Worm (Caenorhabditis elegans) whole organism, L4 larva: ENCODE results near the gene C40H5.2.

ENCODE experiments used
- dmd-9 ChIP-seq: fragments of 200-800 bp; sonication (Bioruptor generic); IDR thresholded peaks from 2 replicates; pipeline ENCODE4 v1.3.6; 2022; ENCODE audit warnings: missing genetic modification reagents, missing genetic modification characterization, missing compliant biosample characterization
- fos-1 ChIP-seq: fragments of 150-350 bp; optimal IDR thresholded peaks from 2 replicates; lab custom pipeline; 2014; ENCODE audit warnings: missing biosample characterization, missing genetic modification characterization
- mep-1 ChIP-seq: fragments of 150-350 bp; sonication (generic microtip); optimal IDR thresholded peaks from 3 replicates; lab custom pipeline; 2014; ENCODE audit warnings: missing biosample characterization, missing genetic modification characterization
- spr-3 ChIP-seq: fragments of 200-800 bp; sonication (Bioruptor generic); optimal IDR thresholded peaks from 2 replicates; lab custom pipeline; 2018; ENCODE audit warnings: mild to moderate bottlenecking, missing genetic modification characterization, missing compliant biosample characterization

DNA sequence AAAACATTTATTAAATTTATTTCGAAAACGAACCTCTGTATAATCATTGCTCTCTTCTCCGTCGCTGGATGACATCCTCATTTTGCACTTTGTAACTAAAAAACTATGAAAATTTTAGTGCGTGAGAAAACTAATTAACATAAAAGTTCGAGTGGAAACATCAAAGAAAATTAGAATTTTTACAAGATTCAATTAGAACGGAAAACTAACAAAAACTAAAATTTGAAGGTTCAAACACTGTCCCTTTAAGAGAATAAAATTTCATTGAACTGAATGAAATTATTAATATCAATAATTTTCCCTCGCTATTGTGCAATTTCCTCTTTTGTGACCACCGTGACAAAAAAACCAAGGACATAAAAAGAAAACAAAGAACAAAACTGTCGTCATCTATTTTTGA is 8.8 kb upstream of the C40H5.2 start, which contains the start of gene D1053.3:
- TF ChIP-seq dmd-9 (no peak), spr-3 (no peak), fos-1 (tag; lab: Kevin White, UChicago) (no peak), mep-1 (no peak)
